Fruit fly (Drosophila melanogaster) whole organism: ENCODE measurements around the gene hoe1.

Experiments used
- CG8478 ChIP-seq: fragments of >200 bp; optimal IDR thresholded peaks from 2 replicates; lab custom pipeline; 2018; ENCODE audit warnings: inconsistent platforms
- Dll ChIP-seq: fragments of >200 bp; optimal IDR thresholded peaks from 2 replicates; lab custom pipeline; 2017
- EcR ChIP-seq, 2 experiments: fragments of >200 bp; optimal IDR thresholded peaks; 2 replicates each; lab custom pipeline; 2017; ENCODE audit warnings: missing biosample characterization in 2 of 2, missing genetic modification characterization in 2 of 2, missing genetic modification reagents in 2 of 2
- pan ChIP-seq: fragments of >200 bp; optimal IDR thresholded peaks from 2 replicates; lab custom pipeline; 2017
- usp ChIP-seq: fragments of >200 bp; optimal IDR thresholded peaks from 2 replicates; lab custom pipeline; 2017; ENCODE audit warnings: missing biosample characterization, missing genetic modification characterization, mixed read lengths

dm6 chr2L:4930541-4930940 lies 1.6 kb downstream of the hoe1 start:
- TF ChIP-seq EcR (GFP tag; optimal IDR thresholded peaks at IDR 0.05; lab: Kevin White, UChicago) (no peak), pan (lab: Kevin White, UChicago) (no peak), CG8478 (no peak), usp (no peak), Dll (no peak)
